Fruit fly (Drosophila melanogaster): ENCODE results near the gene CG3808.

DNA sequence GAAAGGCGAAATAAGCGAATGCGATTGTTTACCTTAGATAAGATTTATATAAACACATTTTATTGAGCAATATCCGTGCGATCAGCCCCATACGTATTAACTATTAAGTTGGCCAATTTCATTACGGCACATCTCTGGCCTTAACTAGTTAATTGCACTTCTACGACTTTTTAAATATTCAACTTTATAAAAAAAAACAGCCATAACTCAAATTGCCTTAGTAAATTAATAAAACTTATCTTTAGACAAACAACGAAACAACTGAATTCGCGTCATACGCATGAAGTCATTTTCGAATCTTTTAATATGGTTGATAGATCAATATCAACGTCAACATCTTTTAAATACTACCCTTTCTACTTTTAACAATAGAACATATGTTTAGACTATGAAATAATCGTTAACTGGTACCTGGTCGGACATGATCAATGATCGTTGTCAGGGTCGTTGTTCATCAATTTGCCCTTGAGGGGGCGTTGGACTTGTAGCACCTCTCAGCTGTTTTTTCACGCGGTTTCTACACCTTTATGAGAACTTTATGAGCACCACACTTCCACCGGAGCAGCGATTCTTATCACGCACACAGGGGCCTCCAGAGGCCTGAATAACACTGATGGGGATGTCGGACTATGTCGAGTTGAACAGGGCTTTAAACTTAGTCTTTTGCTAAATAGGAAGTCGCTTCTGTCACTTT lies 2.7 kb downstream of the CG3808 start, which contains the start of gene CG18135:
- TF ChIP-seq Oaz (GFP tag; IDR thresholded peaks at IDR 0.05): no peak
- no peak for TF ChIP-seq CG12942 (GFP tag; optimal IDR thresholded peaks at IDR 0.05)
- no peak for TF ChIP-seq zfh2 (GFP tag; optimal IDR thresholded peaks at IDR 0.05)
- TF ChIP-seq Elba2 (GFP tag; optimal IDR thresholded peaks at IDR 0.05): no peak
- TF ChIP-seq CG10654 (GFP tag; optimal IDR thresholded peaks at IDR 0.05): no peak
- TF ChIP-seq sim (GFP tag; IDR thresholded peaks at IDR 0.05): no peak
- no peak for TF ChIP-seq abd-A (tag; optimal IDR thresholded peaks at IDR 0.05)
- no peak for TF ChIP-seq NfI (GFP tag; optimal IDR thresholded peaks at IDR 0.05)
